Fruit fly (Drosophila melanogaster) whole organism, adult: ENCODE measurements around the gene CG9547.

Experiments used
- CG12768 ChIP-seq: fragments of 200-800 bp; sonication (Bioruptor generic); optimal IDR thresholded peaks from 2 replicates; lab custom pipeline; 2017; ENCODE audit warnings: missing biosample characterization, missing genetic modification characterization, mild to moderate bottlenecking, moderate library complexity, missing genetic modification reagents
- CG1620 ChIP-seq: fragments of 200-800 bp; sonication (Bioruptor generic); optimal IDR thresholded peaks from 2 replicates; lab custom pipeline; 2016; ENCODE audit warnings: missing biosample characterization, missing genetic modification characterization
- CG5204 ChIP-seq: fragments of 200-800 bp; sonication (Bioruptor generic); optimal IDR thresholded peaks from 2 replicates; lab custom pipeline; 2016; ENCODE audit warnings: missing biosample characterization, missing genetic modification characterization
- CG7045 ChIP-seq: fragments of 200-800 bp; sonication (Bioruptor generic); optimal IDR thresholded peaks from 2 replicates; lab custom pipeline; 2017; ENCODE audit warnings: missing biosample characterization, mild to moderate bottlenecking, missing genetic modification characterization
- Clk ChIP-seq: fragments of 200-800 bp; sonication (Bioruptor generic); optimal IDR thresholded peaks from 2 replicates; lab custom pipeline; 2017; ENCODE audit warnings: missing biosample characterization, missing genetic modification characterization
- Hr96 ChIP-seq: fragments of 200-800 bp; sonication (Bioruptor generic); optimal IDR thresholded peaks from 2 replicates; lab custom pipeline; 2016; ENCODE audit warnings: missing biosample characterization, missing genetic modification characterization
- cnc ChIP-seq, 2 experiments: fragments of >200 bp; optimal IDR thresholded peaks; 2 replicates each; lab custom pipeline; 2017
- kay ChIP-seq: fragments of 200-800 bp; sonication (Bioruptor generic); peaks from one replicate; lab custom pipeline; 2016; ENCODE audit warnings: missing biosample characterization, missing genetic modification characterization, borderline replicate concordance
- pad ChIP-seq: fragments of 200-800 bp; sonication (Bioruptor generic); optimal IDR thresholded peaks from 3 replicates; lab custom pipeline; 2017; ENCODE audit warnings: missing biosample characterization, missing genetic modification characterization, mild to moderate bottlenecking, moderate library complexity, missing genetic modification reagents
- tj ChIP-seq: fragments of 200-800 bp; sonication (Bioruptor generic); optimal IDR thresholded peaks from 3 replicates; lab custom pipeline; 2017; ENCODE audit warnings: missing biosample characterization, mild to moderate bottlenecking, missing genetic modification characterization, moderate library complexity
- toe ChIP-seq: fragments of 200-800 bp; sonication (Bioruptor generic); optimal IDR thresholded peaks from 2 replicates; lab custom pipeline; 2016; ENCODE audit warnings: missing biosample characterization, missing genetic modification characterization

dm6 chr2L:6533719-6534118 lies 39.4 kb upstream of the CG9547 start:
- TF ChIP-seq cnc (optimal IDR thresholded peaks at IDR 0.05; lab: Kevin White, UChicago) (no peak), Clk (GFP tag; lab: Kevin White, UChicago) (no peak), pad (no peak), CG1620 (GFP tag; lab: Kevin White, UChicago) (no peak), CG12768 (GFP tag; lab: Kevin White, UChicago) (no peak), kay (GFP tag; lab: Kevin White, UChicago) (no peak), Hr96 (GFP tag; lab: Kevin White, UChicago) (no peak), tj (GFP tag; lab: Kevin White, UChicago) (no peak), CG7045 (no peak), CG5204 (GFP tag; lab: Kevin White, UChicago) (no peak), toe (no peak)
